Fruit fly (Drosophila melanogaster) whole organism, prepupa: Measurements from ENCODE around the gene CG3164.

Source experiments
- Blimp-1 ChIP-seq: fragments of 200-800 bp; sonication (Bioruptor generic); optimal IDR thresholded peaks from 3 replicates; lab custom pipeline; 2017; ENCODE audit warnings: missing biosample characterization, missing genetic modification characterization, mild to moderate bottlenecking, moderate library complexity, missing genetic modification reagents
- CG1621 ChIP-seq: fragments of 200-800 bp; sonication (Bioruptor generic); optimal IDR thresholded peaks from 3 replicates; lab custom pipeline; 2018; ENCODE audit warnings: missing biosample characterization, mild to moderate bottlenecking, missing genetic modification characterization
- CG6276 ChIP-seq: fragments of 200-800 bp; sonication (Bioruptor generic); optimal IDR thresholded peaks from 2 replicates; lab custom pipeline; 2017; ENCODE audit warnings: missing biosample characterization, mild to moderate bottlenecking, missing genetic modification characterization
- CG7368 ChIP-seq: fragments of 200-800 bp; sonication (Bioruptor generic); optimal IDR thresholded peaks from 3 replicates; lab custom pipeline; 2016; ENCODE audit warnings: missing biosample characterization, missing genetic modification characterization
- CG8632 ChIP-seq: fragments of 200-800 bp; sonication (Bioruptor generic); optimal IDR thresholded peaks from 3 replicates; lab custom pipeline; 2016; ENCODE audit warnings: missing biosample characterization, missing genetic modification characterization
- CG9139 ChIP-seq: fragments of 200-800 bp; sonication (Bioruptor generic); optimal IDR thresholded peaks from 3 replicates; lab custom pipeline; 2017; ENCODE audit warnings: missing biosample characterization, mild to moderate bottlenecking, missing genetic modification characterization
- Eip75B ChIP-seq: fragments of 200-800 bp; sonication (Bioruptor generic); optimal IDR thresholded peaks from 3 replicates; lab custom pipeline; 2016; ENCODE audit warnings: missing biosample characterization, missing genetic modification characterization
- Eip78C ChIP-seq: fragments of 200-800 bp; sonication (Bioruptor generic); peaks from one replicate; lab custom pipeline; 2016; ENCODE audit warnings: missing biosample characterization, missing genetic modification characterization
- Gug ChIP-seq: fragments of 200-800 bp; sonication (Bioruptor generic); IDR thresholded peaks from 2 replicates; pipeline ENCODE4 v1.3.6; 2022; ENCODE audit warnings: missing biosample characterization, missing genetic modification characterization
- Lpt ChIP-seq: fragments of 200-800 bp; sonication (Bioruptor generic); optimal IDR thresholded peaks from 3 replicates; lab custom pipeline; 2016; ENCODE audit warnings: missing biosample characterization, missing genetic modification characterization
- Sox102F ChIP-seq: fragments of 200-800 bp; sonication (Bioruptor generic); optimal IDR thresholded peaks from 2 replicates; lab custom pipeline; 2016; ENCODE audit warnings: missing biosample characterization, mild to moderate bottlenecking, missing genetic modification characterization
- Sox15 ChIP-seq: fragments of 200-800 bp; sonication (Bioruptor generic); optimal IDR thresholded peaks from 3 replicates; lab custom pipeline; 2016; ENCODE audit warnings: missing biosample characterization, missing genetic modification characterization
- net ChIP-seq: fragments of 200-800 bp; sonication (Bioruptor generic); optimal IDR thresholded peaks from 3 replicates; lab custom pipeline; 2016; ENCODE audit warnings: missing biosample characterization, missing genetic modification characterization
- spab ChIP-seq: fragments of 200-800 bp; sonication (Bioruptor generic); optimal IDR thresholded peaks from 2 replicates; lab custom pipeline; 2017; ENCODE audit warnings: missing biosample characterization, mild to moderate bottlenecking, missing genetic modification characterization, missing genetic modification reagents

DNA sequence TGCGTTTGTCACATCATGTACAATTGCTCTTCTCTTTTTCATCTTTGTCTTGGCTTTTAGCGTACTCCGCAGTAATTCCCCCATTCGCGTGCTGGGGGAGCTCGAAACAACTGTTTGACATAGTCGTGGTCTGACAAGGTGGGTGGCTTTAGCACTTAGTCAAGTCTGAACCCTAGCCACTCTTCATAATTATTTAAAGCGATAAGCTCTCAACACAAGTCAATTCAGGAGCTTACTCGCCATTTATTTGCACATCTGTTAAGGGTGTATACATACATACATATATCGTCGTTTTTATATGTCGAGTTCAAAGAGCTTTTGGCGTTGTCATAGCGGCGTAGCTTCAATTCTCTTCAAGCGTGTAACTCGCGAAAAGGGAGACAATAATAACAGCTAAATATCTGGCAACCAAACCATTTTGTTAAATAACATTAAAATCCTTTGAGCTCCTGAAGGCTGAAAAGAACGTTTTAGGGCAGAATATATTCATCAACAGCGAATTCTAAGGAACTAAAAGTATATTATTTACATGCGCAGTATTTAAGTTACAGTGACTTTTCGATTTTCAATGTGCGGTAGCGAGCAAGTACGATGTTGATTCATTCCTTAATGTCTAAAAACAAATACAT is 56.7 kb downstream of the CG3164 start:
- no peak for TF ChIP-seq Gug
- no peak for TF ChIP-seq Lpt (GFP tag; lab: Kevin White, UChicago)
- no peak for TF ChIP-seq CG8632 (GFP tag; lab: Kevin White, UChicago)
- no peak for TF ChIP-seq Blimp-1 (GFP tag; lab: Kevin White, UChicago)
- TF ChIP-seq CG9139 (GFP tag; lab: Kevin White, UChicago), result no peak
- TF ChIP-seq spab (GFP tag; lab: Kevin White, UChicago), result no peak
- peak; percentile 79 for TF ChIP-seq Eip78C (GFP tag; lab: Kevin White, UChicago)
- TF ChIP-seq net, result no peak
- no peak for TF ChIP-seq Sox15 (GFP tag; lab: Kevin White, UChicago)
- no peak for TF ChIP-seq CG6276
- no peak for TF ChIP-seq Sox102F (GFP tag; lab: Kevin White, UChicago)
- TF ChIP-seq CG1621 (tag; lab: Kevin White, UChicago), result no peak
- no peak for TF ChIP-seq Eip75B (GFP tag; lab: Kevin White, UChicago)
- TF ChIP-seq CG7368 (GFP tag; lab: Kevin White, UChicago), result no peak
